Fruit fly (Drosophila melanogaster): Measurements from ENCODE around the gene Idh3a.

Gene Idh3a

dm6 chrX:19521753-19522383 lies at the start of gene Idh3a, which contains the start of gene CoRest:
TSS of gene Idh3a (minus strand) at chrX:19521810.
TSS of gene CoRest (plus strand) at chrX:19521929.
- TF ChIP-seq Myc (optimal IDR thresholded peaks at IDR 0.05), result no peak
- TF ChIP-seq Sin3A (optimal IDR thresholded peaks at IDR 0.05), result peak; percentile 66

- no peak for TF ChIP-seq insv (optimal IDR thresholded peaks at IDR 0.05)
- no peak for TF ChIP-seq psq (optimal IDR thresholded peaks at IDR 0.05)
- TF ChIP-seq Sin3A (optimal IDR thresholded peaks at IDR 0.05), result no peak
- TF ChIP-seq ttk (optimal IDR thresholded peaks at IDR 0.05), result no peak
- TF ChIP-seq Myc (optimal IDR thresholded peaks at IDR 0.05), result no peak
- TF ChIP-seq h (optimal IDR thresholded peaks at IDR 0.05), result no peak
These were observed 44.2 kb upstream of the Idh3a start, which contains the start of the genes Grip84 and car for dm6 chrX:19565714-19566316. TSS of gene Grip84 (minus strand) at chrX:19565764. TSS of gene car (plus strand) at chrX:19566019.

- no peak for TF ChIP-seq Sin3A (optimal IDR thresholded peaks at IDR 0.05)
- TF ChIP-seq h (optimal IDR thresholded peaks at IDR 0.05), result no peak
- TF ChIP-seq ttk (optimal IDR thresholded peaks at IDR 0.05), result no peak
- no peak for TF ChIP-seq psq (optimal IDR thresholded peaks at IDR 0.05)
- TF ChIP-seq Myc (optimal IDR thresholded peaks at IDR 0.05), result no peak
- TF ChIP-seq insv (optimal IDR thresholded peaks at IDR 0.05), result no peak
These were observed 28.0 kb upstream of the Idh3a start for dm6 chrX:19549570-19549969.

dm6 chrX:19548438-19548837 lies 26.8 kb upstream of the Idh3a start:
- TF ChIP-seq h (optimal IDR thresholded peaks at IDR 0.05), result no peak
- TF ChIP-seq Sin3A (optimal IDR thresholded peaks at IDR 0.05), result no peak
- TF ChIP-seq insv (optimal IDR thresholded peaks at IDR 0.05), result no peak

- no peak for TF ChIP-seq ttk (optimal IDR thresholded peaks at IDR 0.05)
These were observed 25.8 kb upstream of the Idh3a start, which contains the start of gene CG32532 for dm6 chrX:19547382-19547781. TSS of gene CG32532 (minus strand) at chrX:19547482.

dm6 chrX:19546658-19547038 lies 25.0 kb upstream of the Idh3a start:
- TF ChIP-seq ttk (optimal IDR thresholded peaks at IDR 0.05) (no peak), psq (optimal IDR thresholded peaks at IDR 0.05) (no peak), h (optimal IDR thresholded peaks at IDR 0.05) (no peak), Sin3A (optimal IDR thresholded peaks at IDR 0.05) (no peak), insv (optimal IDR thresholded peaks at IDR 0.05) (no peak), Myc (optimal IDR thresholded peaks at IDR 0.05) (no peak)

dm6 chrX:19545865-19546657 lies 24.5 kb upstream of the Idh3a start:
- TF ChIP-seq psq (optimal IDR thresholded peaks at IDR 0.05), result no peak
- no peak for TF ChIP-seq Myc (optimal IDR thresholded peaks at IDR 0.05)
- TF ChIP-seq insv (optimal IDR thresholded peaks at IDR 0.05), result no peak
- no peak for TF ChIP-seq h (optimal IDR thresholded peaks at IDR 0.05)
- TF ChIP-seq ttk (optimal IDR thresholded peaks at IDR 0.05), result no peak
- no peak for TF ChIP-seq Sin3A (optimal IDR thresholded peaks at IDR 0.05)

- TF ChIP-seq Sin3A (optimal IDR thresholded peaks at IDR 0.05), result no peak
- no peak for TF ChIP-seq ttk (optimal IDR thresholded peaks at IDR 0.05)
- TF ChIP-seq h (optimal IDR thresholded peaks at IDR 0.05), result no peak
- no peak for TF ChIP-seq insv (optimal IDR thresholded peaks at IDR 0.05)
- no peak for TF ChIP-seq psq (optimal IDR thresholded peaks at IDR 0.05)
- no peak for TF ChIP-seq Myc (optimal IDR thresholded peaks at IDR 0.05)
These were observed 13.8 kb upstream of the Idh3a start for dm6 chrX:19535394-19535793.

dm6 chrX:19531642-19532041 lies 10.0 kb upstream of the Idh3a start, which contains the start of gene CG12231:
TSS of gene CG12231 (minus strand) at chrX:19531742.
- TF ChIP-seq h (optimal IDR thresholded peaks at IDR 0.05), result no peak
- TF ChIP-seq insv (optimal IDR thresholded peaks at IDR 0.05), result no peak
- no peak for TF ChIP-seq Myc (optimal IDR thresholded peaks at IDR 0.05)
- no peak for TF ChIP-seq Sin3A (optimal IDR thresholded peaks at IDR 0.05)
- no peak for TF ChIP-seq ttk (optimal IDR thresholded peaks at IDR 0.05)
- TF ChIP-seq psq (optimal IDR thresholded peaks at IDR 0.05), result no peak

- TF ChIP-seq h (optimal IDR thresholded peaks at IDR 0.05) (no peak), Sin3A (optimal IDR thresholded peaks at IDR 0.05) (no peak), Myc (optimal IDR thresholded peaks at IDR 0.05) (no peak), psq (optimal IDR thresholded peaks at IDR 0.05) (no peak), insv (optimal IDR thresholded peaks at IDR 0.05) (no peak), ttk (optimal IDR thresholded peaks at IDR 0.05) (no peak)
These were observed 987 bp upstream of the Idh3a start for dm6 chrX:19522597-19522996.

dm6 chrX:19520888-19521287 lies 722 bp downstream of the Idh3a start:
- TF ChIP-seq ttk (optimal IDR thresholded peaks at IDR 0.05), result no peak
- TF ChIP-seq psq (optimal IDR thresholded peaks at IDR 0.05), result no peak
- TF ChIP-seq h (optimal IDR thresholded peaks at IDR 0.05), result no peak
- no peak for TF ChIP-seq insv (optimal IDR thresholded peaks at IDR 0.05)
- no peak for TF ChIP-seq Myc (optimal IDR thresholded peaks at IDR 0.05)
- TF ChIP-seq Sin3A (optimal IDR thresholded peaks at IDR 0.05), result no peak

dm6 chrX:19520376-19520775 lies 1.2 kb downstream of the Idh3a start:
- TF ChIP-seq Sin3A (optimal IDR thresholded peaks at IDR 0.05) (no peak), Myc (optimal IDR thresholded peaks at IDR 0.05) (no peak), ttk (optimal IDR thresholded peaks at IDR 0.05) (no peak)
